Fruit fly (Drosophila melanogaster) Kc167 (cell line): ENCODE results near the gene CG16854.

ENCODE experiments used
- Myc ChIP-seq: fragments of >200 bp; optimal IDR thresholded peaks from 2 replicates; lab custom pipeline; 2017; ENCODE audit warnings: missing external identifiers
- Sin3A ChIP-seq: fragments of >200 bp; optimal IDR thresholded peaks from 2 replicates; lab custom pipeline; 2018; ENCODE audit warnings: missing external identifiers
- h ChIP-seq: fragments of >200 bp; optimal IDR thresholded peaks from 3 replicates; lab custom pipeline; 2018; ENCODE audit warnings: missing external identifiers
- insv ChIP-seq: fragments of >200 bp; optimal IDR thresholded peaks from 3 replicates; lab custom pipeline; 2018; ENCODE audit warnings: missing external identifiers
- psq ChIP-seq: fragments of >200 bp; optimal IDR thresholded peaks from 2 replicates; lab custom pipeline; 2017; ENCODE audit warnings: missing external identifiers

DNA sequence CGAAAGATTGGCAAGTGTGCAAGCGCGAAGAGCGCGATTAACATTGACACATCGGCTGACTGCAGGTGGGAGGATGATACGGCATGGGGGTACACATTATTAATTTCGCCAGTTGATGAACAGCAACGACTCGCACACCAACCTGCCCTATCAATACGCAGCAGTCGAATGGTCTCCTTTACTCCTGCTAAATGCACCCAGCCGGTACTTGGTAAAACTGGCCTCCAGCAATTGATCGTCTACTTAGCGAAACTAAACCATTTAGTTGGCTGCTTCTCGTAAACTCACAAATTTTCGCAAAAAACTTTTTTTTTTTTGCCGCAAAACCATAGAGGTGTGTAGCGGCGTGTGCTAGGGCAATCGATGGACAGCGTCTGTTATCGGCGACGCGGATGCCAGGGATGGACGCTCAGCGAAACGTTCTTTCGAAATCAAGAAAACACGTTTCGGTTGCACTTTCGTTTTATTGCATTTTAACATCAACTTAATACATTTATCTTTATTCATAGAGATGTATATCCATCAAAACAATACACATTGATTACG, 14.1 kb downstream of the CG16854 start, which contains the start of gene Ge-1:
- TF ChIP-seq insv (lab: Kevin White, UChicago) (no peak), h (lab: Kevin White, UChicago) (no peak), Sin3A (no peak), Myc (no peak), psq (no peak)
